Worm (Caenorhabditis elegans) whole organism, L2 larva: Measurements from ENCODE around the gene hlh-34.
A peak's percentile ranks its signal among the peaks of the same experiment; 100 is the strongest.

ENCODE experiments used
- C34F6.9 ChIP-seq: fragments of 150-350 bp; optimal IDR thresholded peaks from 2 replicates; lab custom pipeline; 2014; ENCODE audit warnings: missing biosample characterization, missing genetic modification characterization
- F13H6.1 ChIP-seq: sonication (generic microtip); optimal IDR thresholded peaks from 2 replicates; lab custom pipeline; 2016; ENCODE audit warnings: missing genetic modification characterization, missing compliant biosample characterization
- R02D3.7 ChIP-seq: fragments of 150-350 bp; optimal IDR thresholded peaks from 2 replicates; lab custom pipeline; 2014; ENCODE audit warnings: missing biosample characterization, missing genetic modification characterization
- Y55F3AM.14 ChIP-seq: fragments of 200-800 bp; sonication (Bioruptor generic); optimal IDR thresholded peaks from 2 replicates; lab custom pipeline; 2018; ENCODE audit warnings: mild to moderate bottlenecking, missing genetic modification characterization, missing compliant biosample characterization
- ZK546.5 ChIP-seq: sonication (generic microtip); optimal IDR thresholded peaks from 2 replicates; lab custom pipeline; 2017; ENCODE audit warnings: missing biosample characterization, missing genetic modification characterization
- aly-2 ChIP-seq: fragments of 150-350 bp; optimal IDR thresholded peaks from 2 replicates; lab custom pipeline; 2014; ENCODE audit warnings: missing biosample characterization, missing genetic modification characterization
- ama-1 ChIP-seq: fragments of 150-350 bp; optimal IDR thresholded peaks from 2 replicates; lab custom pipeline; 2018; ENCODE audit warnings: inconsistent platforms
- blmp-1 ChIP-seq: sonication (generic microtip); optimal IDR thresholded peaks from 2 replicates; lab custom pipeline; 2017; ENCODE audit warnings: missing genetic modification characterization, mild to moderate bottlenecking, missing compliant biosample characterization, antibody characterized with exemption, moderate library complexity; ENCODE audit not compliant: insufficient read depth
- ceh-82 ChIP-seq: fragments of 150-350 bp; optimal IDR thresholded peaks from 2 replicates; lab custom pipeline; 2014; ENCODE audit warnings: missing biosample characterization, missing genetic modification characterization
- crh-2 ChIP-seq: sonication (generic microtip); optimal IDR thresholded peaks from 2 replicates; lab custom pipeline; 2017; ENCODE audit warnings: missing biosample characterization, missing genetic modification characterization
- dmd-4 ChIP-seq: sonication (generic microtip); optimal IDR thresholded peaks from 2 replicates; lab custom pipeline; 2017; ENCODE audit warnings: missing biosample characterization, missing genetic modification characterization
- egl-27 ChIP-seq: sonication (generic microtip); optimal IDR thresholded peaks from 3 replicates; lab custom pipeline; 2017; ENCODE audit warnings: missing biosample characterization, missing genetic modification reagents, missing genetic modification characterization
- elt-1 ChIP-seq: fragments of 150-350 bp; optimal IDR thresholded peaks from 2 replicates; lab custom pipeline; 2014; ENCODE audit warnings: missing biosample characterization, missing genetic modification characterization
- elt-3 ChIP-seq: sonication (generic microtip); optimal IDR thresholded peaks from 2 replicates; lab custom pipeline; 2017; ENCODE audit warnings: missing biosample characterization, missing genetic modification characterization
- gmeb-1 ChIP-seq: fragments of 150-350 bp; optimal IDR thresholded peaks from 2 replicates; lab custom pipeline; 2014; ENCODE audit warnings: missing biosample characterization, missing genetic modification characterization
- lin-11 ChIP-seq: fragments of 150-350 bp; sonication (generic microtip); optimal IDR thresholded peaks from 2 replicates; lab custom pipeline; 2014; ENCODE audit warnings: missing biosample characterization, missing genetic modification characterization, inconsistent platforms, mixed read lengths
- lin-13 ChIP-seq: fragments of 150-350 bp; optimal IDR thresholded peaks from 2 replicates; lab custom pipeline; 2014; ENCODE audit warnings: missing biosample characterization, missing genetic modification reagents, missing genetic modification characterization
- lin-39 ChIP-seq: fragments of 150-350 bp; optimal IDR thresholded peaks from 2 replicates; lab custom pipeline; 2014; ENCODE audit warnings: missing biosample characterization, missing genetic modification reagents, missing genetic modification characterization
- mab-5 ChIP-seq: fragments of 150-350 bp; optimal IDR thresholded peaks from 2 replicates; lab custom pipeline; 2014; ENCODE audit warnings: missing biosample characterization, missing genetic modification characterization
- mbf-1 ChIP-seq: sonication (generic microtip); optimal IDR thresholded peaks from 2 replicates; lab custom pipeline; 2017; ENCODE audit warnings: missing biosample characterization, missing genetic modification characterization
- mdl-1 ChIP-seq, 2 experiments: fragments of 150-350 bp in 1 of 2; sonication (generic microtip) in 1 of 2; optimal IDR thresholded peaks; 2 replicates each; lab custom pipeline; 2017; ENCODE audit warnings: missing biosample characterization in 2 of 2, missing genetic modification characterization in 2 of 2
- nhr-10 ChIP-seq: sonication (generic microtip); optimal IDR thresholded peaks from 2 replicates; lab custom pipeline; 2017; ENCODE audit warnings: missing biosample characterization, missing genetic modification characterization
- nhr-11 ChIP-seq: fragments of 150-350 bp; optimal IDR thresholded peaks from 2 replicates; lab custom pipeline; 2014; ENCODE audit warnings: missing biosample characterization, missing genetic modification characterization
- nhr-12 ChIP-seq: fragments of 150-350 bp; optimal IDR thresholded peaks from 2 replicates; lab custom pipeline; 2014; ENCODE audit warnings: missing biosample characterization, missing genetic modification characterization
- nhr-129 ChIP-seq: fragments of 150-350 bp; optimal IDR thresholded peaks from 2 replicates; lab custom pipeline; 2014; ENCODE audit warnings: missing biosample characterization, missing genetic modification characterization
- nhr-21 ChIP-seq: fragments of 150-350 bp; optimal IDR thresholded peaks from 2 replicates; lab custom pipeline; 2014; ENCODE audit warnings: missing biosample characterization, missing genetic modification characterization
- nhr-23 ChIP-seq: fragments of 150-350 bp; optimal IDR thresholded peaks from 2 replicates; lab custom pipeline; 2014; ENCODE audit warnings: missing biosample characterization, missing genetic modification reagents, missing genetic modification characterization
- nhr-6 ChIP-seq: fragments of 150-350 bp; optimal IDR thresholded peaks from 2 replicates; lab custom pipeline; 2014; ENCODE audit warnings: missing biosample characterization, missing genetic modification characterization
- nhr-77 ChIP-seq: fragments of 150-350 bp; optimal IDR thresholded peaks from 2 replicates; lab custom pipeline; 2014; ENCODE audit warnings: missing biosample characterization, missing genetic modification characterization
- peb-1 ChIP-seq: fragments of 150-350 bp; optimal IDR thresholded peaks from 2 replicates; lab custom pipeline; 2014; ENCODE audit warnings: missing biosample characterization, missing genetic modification characterization
- sem-4 ChIP-seq: fragments of 150-350 bp; optimal IDR thresholded peaks from 2 replicates; lab custom pipeline; 2014; ENCODE audit warnings: missing biosample characterization, missing genetic modification reagents, missing genetic modification characterization
- skn-1 ChIP-seq: sonication (generic microtip); optimal IDR thresholded peaks from 2 replicates; lab custom pipeline; 2017; ENCODE audit warnings: missing biosample characterization, missing genetic modification characterization
- sma-9 ChIP-seq, 2 experiments: fragments of 150-350 bp in 1 of 2; sonication (generic microtip) in 1 of 2; optimal IDR thresholded peaks; 2 replicates each; lab custom pipeline; 2014 to 2016; ENCODE audit warnings: missing genetic modification characterization in 2 of 2, mild to moderate bottlenecking in 1 of 2, missing biosample characterization in 1 of 2, missing compliant biosample characterization in 1 of 2, missing genetic modification reagents in 1 of 2, moderate library complexity in 1 of 2
- snpc-4 ChIP-seq: fragments of 150-350 bp; optimal IDR thresholded peaks from 2 replicates; lab custom pipeline; 2014; ENCODE audit warnings: missing biosample characterization, missing genetic modification characterization
- unc-39 ChIP-seq: fragments of 150-350 bp; optimal IDR thresholded peaks from 2 replicates; lab custom pipeline; 2014; ENCODE audit warnings: missing biosample characterization, missing genetic modification characterization
- unc-55 ChIP-seq: fragments of 150-350 bp; sonication (generic microtip); optimal IDR thresholded peaks from 3 replicates; lab custom pipeline; 2014; ENCODE audit warnings: missing biosample characterization, missing genetic modification reagents, missing genetic modification characterization
- unc-62 ChIP-seq: fragments of 150-350 bp; optimal IDR thresholded peaks from 2 replicates; lab custom pipeline; 2014; ENCODE audit warnings: missing biosample characterization, missing genetic modification reagents, missing genetic modification characterization
- ztf-11 ChIP-seq: sonication (generic microtip); optimal IDR thresholded peaks from 2 replicates; lab custom pipeline; 2017; ENCODE audit warnings: missing biosample characterization, missing genetic modification characterization

Gene hlh-34

ce11 chrV:13689592-13689991 is 17.6 kb downstream of the hlh-34 start, which contains the start of gene T01D3.1:
T01D3.1 (plus strand) TSS chrV:13689892.
- TF ChIP-seq mbf-1 (tag; lab: Kevin White, UChicago) (no peak), sem-4 (tag; lab: Kevin White, UChicago) (no peak), egl-27 (tag; lab: Kevin White, UChicago) (no peak), crh-2 (tag; lab: Kevin White, UChicago) (no peak), blmp-1 (no peak), unc-62 (no peak), unc-39 (tag; lab: Kevin White, UChicago) (no peak), nhr-6 (tag; lab: Kevin White, UChicago) (no peak), lin-13 (no peak), elt-3 (tag; lab: Kevin White, UChicago) (no peak), nhr-129 (tag; lab: Kevin White, UChicago) (no peak), dmd-4 (tag; lab: Kevin White, UChicago) (no peak), skn-1 (tag; lab: Kevin White, UChicago) (no peak)

- no peak for TF ChIP-seq peb-1 (tag; lab: Kevin White, UChicago)
- no peak for TF ChIP-seq Y55F3AM.14 (GFP tag; lab: Kevin White, UChicago)
- no peak for TF ChIP-seq mab-5 (tag; lab: Kevin White, UChicago)
- no peak for TF ChIP-seq nhr-10 (tag; lab: Kevin White, UChicago)
- no peak for TF ChIP-seq C34F6.9 (tag; lab: Kevin White, UChicago)
- TF ChIP-seq R02D3.7 (tag; lab: Kevin White, UChicago), result no peak
- TF ChIP-seq skn-1 (tag; lab: Kevin White, UChicago), result no peak
- no peak for TF ChIP-seq snpc-4
- no peak for TF ChIP-seq nhr-11 (tag; lab: Kevin White, UChicago)
- TF ChIP-seq elt-3 (tag; lab: Kevin White, UChicago), result no peak
- TF ChIP-seq nhr-21, result no peak
- TF ChIP-seq nhr-129 (tag; lab: Kevin White, UChicago), result no peak
- no peak for TF ChIP-seq ceh-82 (tag; lab: Kevin White, UChicago)
- TF ChIP-seq gmeb-1 (tag; lab: Kevin White, UChicago), result no peak
- TF ChIP-seq lin-11, result no peak
- no peak for TF ChIP-seq sma-9 (GFP tag; optimal IDR thresholded peaks at IDR 0.05; lab: Kevin White, UChicago)
- TF ChIP-seq sma-9 (tag; optimal IDR thresholded peaks at IDR 0.05; lab: Kevin White, UChicago), result no peak
- TF ChIP-seq nhr-77, result no peak
- no peak for TF ChIP-seq unc-62
- TF ChIP-seq sem-4 (tag; lab: Kevin White, UChicago), result no peak
- TF ChIP-seq aly-2 (tag; lab: Kevin White, UChicago), result no peak
Measured at ce11 chrV:13687504-13687903, 19.7 kb downstream of the hlh-34 start.

- no peak for TF ChIP-seq lin-39
- TF ChIP-seq ama-1 (lab: Kevin White, UChicago), result no peak
- peak; percentile 11 for TF ChIP-seq C34F6.9 (tag; lab: Kevin White, UChicago)
- no peak for TF ChIP-seq nhr-23
- TF ChIP-seq mdl-1 (tag; optimal IDR thresholded peaks at IDR 0.05; lab: Kevin White, UChicago), result no peak
- no peak for TF ChIP-seq sma-9 (GFP tag; optimal IDR thresholded peaks at IDR 0.05; lab: Kevin White, UChicago)
- no peak for TF ChIP-seq sma-9 (tag; optimal IDR thresholded peaks at IDR 0.05; lab: Kevin White, UChicago)
- no peak for TF ChIP-seq egl-27 (tag; lab: Kevin White, UChicago)
Measured at ce11 chrV:13686513-13686912, 20.7 kb downstream of the hlh-34 start.

ce11 chrV:13681445-13681844 is 25.8 kb downstream of the hlh-34 start:
- TF ChIP-seq nhr-129 (tag; lab: Kevin White, UChicago) (no peak), lin-13 (no peak), crh-2 (tag; lab: Kevin White, UChicago) (no peak), R02D3.7 (tag; lab: Kevin White, UChicago) (no peak), dmd-4 (tag; lab: Kevin White, UChicago) (no peak), elt-1 (tag; lab: Kevin White, UChicago) (no peak)

- TF ChIP-seq C34F6.9 (tag; lab: Kevin White, UChicago) (no peak), nhr-10 (tag; lab: Kevin White, UChicago) (no peak), ztf-11 (tag; lab: Kevin White, UChicago) (no peak), unc-55 (GFP tag; lab: Kevin White, UChicago) (no peak), nhr-12 (tag; lab: Kevin White, UChicago) (no peak), snpc-4 (no peak), F13H6.1 (tag; lab: Kevin White, UChicago) (no peak), lin-13 (no peak), sem-4 (tag; lab: Kevin White, UChicago) (no peak), mdl-1 (tag; optimal IDR thresholded peaks at IDR 0.05; lab: Kevin White, UChicago) (no peak), gmeb-1 (tag; lab: Kevin White, UChicago) (no peak), ZK546.5 (tag; lab: Kevin White, UChicago) (no peak)
Measured at ce11 chrV:13679859-13680258, 27.3 kb downstream of the hlh-34 start.
